Worm (Caenorhabditis elegans) whole organism, L4 larva: Measurements from ENCODE around the gene srt-70.
A peak's percentile ranks its signal among the peaks of the same experiment; 100 is the strongest.

Source experiments
- D1046.2 ChIP-seq: fragments of 200-800 bp; sonication (Bioruptor generic); IDR thresholded peaks from 2 replicates; pipeline ENCODE4 v1.3.6; 2022; ENCODE audit warnings: missing genetic modification characterization, missing compliant biosample characterization
- F37D6.2 ChIP-seq: sonication (generic microtip); optimal IDR thresholded peaks from 2 replicates; lab custom pipeline; 2016; ENCODE audit warnings: mild to moderate bottlenecking, missing genetic modification characterization, missing compliant biosample characterization
- F44E2.7 ChIP-seq: fragments of 200-800 bp; sonication (Bioruptor generic); IDR thresholded peaks from 2 replicates; pipeline ENCODE4 v2.1.2; 2022; ENCODE audit warnings: missing genetic modification characterization, missing compliant biosample characterization
- R02D3.7 ChIP-seq: fragments of 150-350 bp; sonication (generic microtip); optimal IDR thresholded peaks from 3 replicates; lab custom pipeline; 2014; ENCODE audit warnings: missing biosample characterization, missing genetic modification characterization
- T26A8.4 ChIP-seq: fragments of 200-800 bp; sonication (Bioruptor generic); IDR thresholded peaks from 2 replicates; pipeline ENCODE4 v1.3.6; 2022; ENCODE audit warnings: missing genetic modification characterization, missing compliant biosample characterization
- Y105C5A.15 ChIP-seq: fragments of 200-800 bp; sonication (Bioruptor generic); IDR thresholded peaks from 2 replicates; pipeline ENCODE4 v1.3.6; 2022; ENCODE audit warnings: missing genetic modification characterization, missing compliant biosample characterization
- ZK337.2 ChIP-seq: fragments of 200-800 bp; sonication (Bioruptor generic); IDR thresholded peaks from 2 replicates; pipeline ENCODE4 v1.3.6; 2022; ENCODE audit warnings: missing genetic modification reagents, missing genetic modification characterization, missing compliant biosample characterization
- aly-2 ChIP-seq: sonication (generic microtip); optimal IDR thresholded peaks from 2 replicates; lab custom pipeline; 2018; ENCODE audit warnings: missing biosample characterization, missing genetic modification characterization
- arid-1 ChIP-seq: fragments of 200-800 bp; sonication (Bioruptor generic); conservative IDR thresholded peaks from 2 replicates; pipeline ENCODE4 v1.3.6; 2022; ENCODE audit warnings: missing genetic modification reagents, missing genetic modification characterization, missing compliant biosample characterization
- ceh-20 ChIP-seq: fragments of 200-800 bp; sonication (Bioruptor generic); IDR thresholded peaks from 2 replicates; pipeline ENCODE4 v1.3.6; 2022; ENCODE audit warnings: missing genetic modification reagents, missing genetic modification characterization, missing compliant biosample characterization
- ceh-62 ChIP-seq: sonication (generic microtip); optimal IDR thresholded peaks from 2 replicates; lab custom pipeline; 2017; ENCODE audit warnings: missing biosample characterization, missing genetic modification characterization
- ces-1 ChIP-seq: fragments of 150-350 bp; sonication (generic microtip); optimal IDR thresholded peaks from 4 replicates; lab custom pipeline; 2014; ENCODE audit warnings: missing biosample characterization, missing genetic modification reagents, missing genetic modification characterization
- cey-2 ChIP-seq: sonication (generic microtip); optimal IDR thresholded peaks from 3 replicates; lab custom pipeline; 2017; ENCODE audit warnings: missing genetic modification characterization, mild to moderate bottlenecking, missing compliant biosample characterization, antibody characterized with exemption, borderline replicate concordance; ENCODE audit not compliant: insufficient read depth
- daf-16 ChIP-seq, 3 experiments: sonication (generic microtip); optimal IDR thresholded peaks; 2 replicates each; lab custom pipeline; 2016 to 2017; ENCODE audit warnings: missing genetic modification characterization in 3 of 3, missing genetic modification reagents in 3 of 3, mild to moderate bottlenecking in 2 of 3, missing compliant biosample characterization in 2 of 3, missing biosample characterization in 1 of 3, moderate library complexity in 1 of 3
- daf-19 ChIP-seq: fragments of 200-800 bp; sonication (Bioruptor generic); conservative IDR thresholded peaks from 2 replicates; pipeline ENCODE4 v1.3.6; 2022; ENCODE audit warnings: missing genetic modification characterization, missing compliant biosample characterization
- dmd-9 ChIP-seq: fragments of 200-800 bp; sonication (Bioruptor generic); IDR thresholded peaks from 2 replicates; pipeline ENCODE4 v1.3.6; 2022; ENCODE audit warnings: missing genetic modification reagents, missing genetic modification characterization, missing compliant biosample characterization
- egl-27 ChIP-seq: sonication (generic microtip); optimal IDR thresholded peaks from 3 replicates; lab custom pipeline; 2017; ENCODE audit warnings: missing biosample characterization, missing genetic modification reagents, missing genetic modification characterization
- fos-1 ChIP-seq: fragments of 150-350 bp; optimal IDR thresholded peaks from 2 replicates; lab custom pipeline; 2014; ENCODE audit warnings: missing biosample characterization, missing genetic modification characterization
- hlh-30 ChIP-seq: sonication (generic microtip); optimal IDR thresholded peaks from 2 replicates; lab custom pipeline; 2017; ENCODE audit warnings: antibody characterized with exemption, mild to moderate bottlenecking, missing genetic modification characterization, missing compliant biosample characterization; ENCODE audit not compliant: insufficient read depth
- hmg-1.1 ChIP-seq: fragments of 200-800 bp; sonication (Bioruptor generic); IDR thresholded peaks from 2 replicates; pipeline ENCODE4 v1.3.6; 2022; ENCODE audit warnings: missing genetic modification reagents, missing genetic modification characterization, missing compliant biosample characterization
- jun-1 ChIP-seq: fragments of 150-350 bp; optimal IDR thresholded peaks from 2 replicates; lab custom pipeline; 2014; ENCODE audit warnings: missing biosample characterization, missing genetic modification reagents, missing genetic modification characterization
- lim-7 ChIP-seq: fragments of 200-800 bp; sonication (Bioruptor generic); IDR thresholded peaks from 2 replicates; pipeline ENCODE4 v1.3.6; 2022; ENCODE audit warnings: missing genetic modification characterization, missing compliant biosample characterization
- lin-29 ChIP-seq: fragments of 200-800 bp; sonication (Bioruptor generic); IDR thresholded peaks from 2 replicates; pipeline ENCODE4 v1.3.6; 2022; ENCODE audit warnings: missing genetic modification reagents, missing genetic modification characterization, missing compliant biosample characterization
- lin-38 ChIP-seq: fragments of 200-800 bp; sonication (Bioruptor generic); IDR thresholded peaks from 2 replicates; pipeline ENCODE4 v1.3.6; 2022; ENCODE audit warnings: missing genetic modification reagents, missing genetic modification characterization, missing compliant biosample characterization
- lin-39 ChIP-seq: fragments of 150-350 bp; optimal IDR thresholded peaks from 2 replicates; lab custom pipeline; 2014; ENCODE audit warnings: missing biosample characterization, missing genetic modification reagents, missing genetic modification characterization
- lir-3 ChIP-seq: sonication (generic microtip); optimal IDR thresholded peaks from 2 replicates; lab custom pipeline; 2016; ENCODE audit warnings: mild to moderate bottlenecking, missing genetic modification characterization, missing compliant biosample characterization
- lsy-2 ChIP-seq, 2 experiments: fragments of 150-350 bp in 1 of 2; sonication (generic microtip) in 1 of 2; optimal IDR thresholded peaks; 2 replicates each; lab custom pipeline; 2014 to 2017; ENCODE audit warnings: missing biosample characterization in 2 of 2, missing genetic modification characterization in 2 of 2
- madf-5 ChIP-seq, 2 experiments: fragments of 200-800 bp; sonication (Bioruptor generic); IDR thresholded peaks; 2 replicates each; pipeline ENCODE4 v1.3.6; 2022; ENCODE audit warnings: missing compliant biosample characterization in 2 of 2, missing genetic modification characterization in 2 of 2
- madf-9 ChIP-seq: fragments of 200-800 bp; sonication (Bioruptor generic); conservative IDR thresholded peaks from 2 replicates; pipeline ENCODE4 v1.3.6; 2022; ENCODE audit warnings: missing genetic modification reagents, missing genetic modification characterization, missing compliant biosample characterization
- mdl-1 ChIP-seq, 2 experiments: fragments of 150-350 bp in 1 of 2; sonication (generic microtip) in 1 of 2; optimal IDR thresholded peaks; 2 replicates each; lab custom pipeline; 2014 to 2017; ENCODE audit warnings: missing biosample characterization in 2 of 2, missing genetic modification characterization in 2 of 2
- mes-2 ChIP-seq: sonication (generic microtip); optimal IDR thresholded peaks from 2 replicates; lab custom pipeline; 2016; ENCODE audit warnings: missing genotype, mild to moderate bottlenecking, missing genetic modification characterization, missing compliant biosample characterization; ENCODE audit not compliant: poor library complexity, severe bottlenecking
- nhr-102 ChIP-seq: sonication (generic microtip); optimal IDR thresholded peaks from 2 replicates; lab custom pipeline; 2016; ENCODE audit warnings: mild to moderate bottlenecking, missing genetic modification characterization, moderate library complexity, missing compliant biosample characterization
- nhr-111 ChIP-seq: fragments of 200-800 bp; sonication (Bioruptor generic); optimal IDR thresholded peaks from 2 replicates; lab custom pipeline; 2018; ENCODE audit warnings: mild to moderate bottlenecking, missing genetic modification characterization, missing compliant biosample characterization
- nhr-48 ChIP-seq: sonication (generic microtip); optimal IDR thresholded peaks from 2 replicates; lab custom pipeline; 2016; ENCODE audit warnings: mild to moderate bottlenecking, missing genetic modification characterization, missing compliant biosample characterization
- nhr-6 ChIP-seq: fragments of 150-350 bp; optimal IDR thresholded peaks from 2 replicates; lab custom pipeline; 2014; ENCODE audit warnings: missing biosample characterization, missing genetic modification characterization
- nhr-76 ChIP-seq: fragments of 150-350 bp; optimal IDR thresholded peaks from 2 replicates; lab custom pipeline; 2014; ENCODE audit warnings: missing biosample characterization, missing genetic modification characterization
- nhr-77 ChIP-seq: fragments of 150-350 bp; optimal IDR thresholded peaks from 2 replicates; lab custom pipeline; 2014; ENCODE audit warnings: missing biosample characterization, missing genetic modification characterization
- php-3 ChIP-seq: fragments of 200-800 bp; sonication (Bioruptor generic); IDR thresholded peaks from 2 replicates; pipeline ENCODE4 v1.3.6; 2022; ENCODE audit warnings: missing genetic modification reagents, missing genetic modification characterization, missing compliant biosample characterization
- rbr-2 ChIP-seq: sonication (generic microtip); optimal IDR thresholded peaks from 2 replicates; lab custom pipeline; 2016; ENCODE audit warnings: missing genotype, missing genetic modification characterization, missing compliant biosample characterization
- sdz-12 ChIP-seq: fragments of 200-800 bp; sonication (Bioruptor generic); optimal IDR thresholded peaks from 2 replicates; lab custom pipeline; 2018; ENCODE audit warnings: mild to moderate bottlenecking, missing genetic modification characterization, missing compliant biosample characterization
- snpc-1.2 ChIP-seq: fragments of 200-800 bp; sonication (Bioruptor generic); IDR thresholded peaks from 2 replicates; pipeline ENCODE4 v1.3.6; 2022; ENCODE audit warnings: missing genetic modification reagents, missing genetic modification characterization, missing compliant biosample characterization
- snpc-4 ChIP-seq: fragments of 150-350 bp; optimal IDR thresholded peaks from 2 replicates; lab custom pipeline; 2014; ENCODE audit warnings: missing biosample characterization, missing genetic modification characterization
- tra-1 ChIP-seq: fragments of 200-800 bp; sonication (Bioruptor generic); IDR thresholded peaks from 2 replicates; pipeline ENCODE4 v1.3.6; 2022; ENCODE audit warnings: missing genetic modification reagents, missing genetic modification characterization, missing compliant biosample characterization
- unc-130 ChIP-seq: sonication (generic microtip); optimal IDR thresholded peaks from 2 replicates; lab custom pipeline; 2016; ENCODE audit warnings: missing genetic modification reagents, missing genetic modification characterization, missing compliant biosample characterization
- unc-39 ChIP-seq: sonication (generic microtip); optimal IDR thresholded peaks from 2 replicates; lab custom pipeline; 2017; ENCODE audit warnings: missing biosample characterization, missing genetic modification characterization
- vab-7 ChIP-seq: fragments of 200-800 bp; sonication (Bioruptor generic); IDR thresholded peaks from 2 replicates; pipeline ENCODE4 v1.3.6; 2022; ENCODE audit warnings: missing genetic modification reagents, missing genetic modification characterization, missing compliant biosample characterization
- zfp-2 ChIP-seq: sonication (generic microtip); optimal IDR thresholded peaks from 2 replicates; lab custom pipeline; 2016; ENCODE audit warnings: mild to moderate bottlenecking, missing genetic modification characterization, missing compliant biosample characterization
- zfp-3 ChIP-seq: fragments of 200-800 bp; sonication (Bioruptor generic); conservative IDR thresholded peaks from 2 replicates; pipeline ENCODE4 v1.3.6; 2022; ENCODE audit warnings: missing genetic modification reagents, missing genetic modification characterization, missing compliant biosample characterization
- zip-2 ChIP-seq: fragments of 150-350 bp; optimal IDR thresholded peaks from 2 replicates; lab custom pipeline; 2014; ENCODE audit warnings: missing biosample characterization, missing genetic modification characterization
- ztf-11 ChIP-seq: fragments of 150-350 bp; optimal IDR thresholded peaks from 2 replicates; lab custom pipeline; 2014; ENCODE audit warnings: missing biosample characterization, missing genetic modification characterization
- ztf-7 ChIP-seq: fragments of 150-350 bp; optimal IDR thresholded peaks from 2 replicates; lab custom pipeline; 2014; ENCODE audit warnings: missing biosample characterization, missing genetic modification characterization

Gene srt-70

DNA sequence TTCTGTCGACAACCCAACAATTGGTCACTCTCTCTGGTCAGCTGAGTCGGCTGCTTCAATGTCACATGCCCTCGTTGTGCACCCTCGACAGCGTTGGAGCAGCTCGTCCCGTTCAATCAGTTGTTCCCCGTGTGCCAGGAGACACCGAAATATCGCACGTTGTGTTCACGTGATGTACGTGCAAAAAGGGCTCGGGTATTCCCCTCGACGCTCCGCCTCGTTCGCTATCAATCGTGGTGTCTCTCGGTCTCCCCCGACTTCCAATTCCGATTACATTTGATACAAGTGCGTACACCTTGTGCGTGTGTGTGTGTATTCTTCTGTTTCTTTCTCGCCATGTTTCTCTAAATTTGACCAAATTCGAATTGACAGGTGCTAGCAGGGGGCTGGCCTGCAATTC is 12.1 kb upstream of the srt-70 start (continued):
- TF ChIP-seq madf-5 (GFP tag; IDR thresholded peaks at IDR 0.05; lab: Robert Waterston, UW), result no peak
- no peak for TF ChIP-seq unc-39
- TF ChIP-seq mdl-1 (tag; optimal IDR thresholded peaks at IDR 0.05; lab: Kevin White, UChicago), result peak; percentile 74 to 89
- peak; percentile 42 to 80 for TF ChIP-seq daf-16 (GFP tag; optimal IDR thresholded peaks at IDR 0.05; lab: Kevin White, UChicago)
- peak; percentile 76 for TF ChIP-seq daf-16 (tag; optimal IDR thresholded peaks at IDR 0.05; lab: Kevin White, UChicago)
- no peak for TF ChIP-seq nhr-111 (GFP tag; lab: Kevin White, UChicago)
- peak; percentile 40; the same call in 1 of the 2 replicates for TF ChIP-seq php-3 (GFP tag; lab: Robert Waterston, UW)
- peak; percentile 41; the same call in 1 of the 2 replicates for TF ChIP-seq T26A8.4 (GFP tag; lab: Robert Waterston, UW)
- no peak for TF ChIP-seq vab-7
- no peak for TF ChIP-seq lim-7 (GFP tag; lab: Robert Waterston, UW)
- TF ChIP-seq snpc-1.2 (GFP tag; lab: Robert Waterston, UW), result no peak
- no peak for TF ChIP-seq lin-39 (tag; lab: Kevin White, UChicago)
- TF ChIP-seq hmg-1.1 (GFP tag; lab: Robert Waterston, UW), result peak; percentile 50
- peak; percentile 93 for TF ChIP-seq hlh-30 (tag; lab: Kevin White, UChicago)
- TF ChIP-seq sdz-12 (GFP tag; lab: Kevin White, UChicago), result no peak
- TF ChIP-seq dmd-9 (GFP tag; lab: Robert Waterston, UW), result no peak
- TF ChIP-seq egl-27 (tag; lab: Kevin White, UChicago), result no peak
- TF ChIP-seq rbr-2 (tag; lab: Kevin White, UChicago), result peak; percentile 21
- TF ChIP-seq jun-1, result peak; percentile 33
- TF ChIP-seq F44E2.7 (GFP tag; lab: Robert Waterston, UW), result no peak
- TF ChIP-seq daf-19, result no peak
- TF ChIP-seq ceh-62, result no peak
- no peak for TF ChIP-seq cey-2 (tag; lab: Kevin White, UChicago)
- peak; percentile 89 for TF ChIP-seq tra-1 (GFP tag; lab: Robert Waterston, UW)
- TF ChIP-seq ces-1 (GFP tag; lab: Kevin White, UChicago), result no peak
- peak; percentile 31 for TF ChIP-seq mes-2
- TF ChIP-seq unc-130 (GFP tag; lab: Kevin White, UChicago), result no peak
- peak; percentile 98 for TF ChIP-seq nhr-48 (tag; lab: Kevin White, UChicago)
- peak; percentile 81 for TF ChIP-seq nhr-102 (tag; lab: Kevin White, UChicago)
- no peak for TF ChIP-seq F37D6.2
- peak; percentile 80 for TF ChIP-seq D1046.2
- TF ChIP-seq zip-2 (tag; lab: Kevin White, UChicago), result no peak
- no peak for TF ChIP-seq ZK337.2 (GFP tag; lab: Robert Waterston, UW)
- TF ChIP-seq nhr-6 (tag; lab: Kevin White, UChicago), result no peak
- TF ChIP-seq lin-29 (GFP tag; lab: Robert Waterston, UW), result no peak
- TF ChIP-seq snpc-4 (tag; lab: Kevin White, UChicago), result no peak
- TF ChIP-seq lir-3 (tag; lab: Kevin White, UChicago), result no peak
- TF ChIP-seq aly-2 (tag; lab: Kevin White, UChicago), result no peak
- no peak for TF ChIP-seq zfp-2 (tag; lab: Kevin White, UChicago)
- peak in 1 of 2 experiments; percentile 52 for TF ChIP-seq lsy-2 (tag; optimal IDR thresholded peaks at IDR 0.05; lab: Kevin White, UChicago)
- TF ChIP-seq Y105C5A.15 (GFP tag; lab: Robert Waterston, UW), result no peak
- no peak for TF ChIP-seq zfp-3 (GFP tag; lab: Robert Waterston, UW)
- no peak for TF ChIP-seq nhr-76 (tag; lab: Kevin White, UChicago)
- peak; percentile 89 for TF ChIP-seq nhr-77
- TF ChIP-seq arid-1, result peak; percentile 50; the same call in 1 of the 2 replicates
- TF ChIP-seq ztf-7 (tag; lab: Kevin White, UChicago), result no peak
- no peak for TF ChIP-seq madf-9 (GFP tag; lab: Robert Waterston, UW)
- peak; percentile 50 for TF ChIP-seq lin-38 (GFP tag; lab: Robert Waterston, UW)
- TF ChIP-seq R02D3.7 (tag; lab: Kevin White, UChicago), result no peak
- no peak for TF ChIP-seq fos-1
- TF ChIP-seq ztf-11 (tag; lab: Kevin White, UChicago), result no peak
- 0 out of 2 replicates have a peak, but pooled peaks have one; percentile 20 for TF ChIP-seq ceh-20 (GFP tag; lab: Robert Waterston, UW)
